Fruit fly (Drosophila melanogaster): ENCODE data around the gene CG7567.

CG7567 gene

DNA sequence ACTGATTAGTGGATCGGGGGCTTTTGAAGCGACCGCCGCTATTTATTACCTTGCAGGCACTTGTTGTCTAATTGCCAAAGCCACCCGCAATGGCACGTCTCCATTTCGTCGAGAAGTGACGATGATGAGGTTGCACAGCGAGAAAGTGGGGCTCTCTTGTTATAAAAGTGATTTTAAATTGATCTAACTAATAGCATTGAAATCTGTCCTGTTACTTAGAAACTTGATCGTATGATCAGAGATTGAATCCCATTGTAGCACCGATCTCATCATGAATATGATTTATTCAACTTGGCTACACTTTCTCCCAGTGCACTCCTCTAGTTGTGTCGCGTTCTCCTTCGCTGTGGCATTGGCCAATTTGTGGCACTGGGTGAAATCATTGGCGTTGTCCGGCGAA, 3.6 kb downstream of the CG7567 start:
- no peak for TF ChIP-seq Mio (GFP tag; optimal IDR thresholded peaks at IDR 0.05)
- no peak for TF ChIP-seq fru (GFP tag; optimal IDR thresholded peaks at IDR 0.05)
- no peak for TF ChIP-seq Jra (GFP tag; optimal IDR thresholded peaks at IDR 0.05)
- no peak for TF ChIP-seq HLH106 (tag; optimal IDR thresholded peaks at IDR 0.05)
- TF ChIP-seq Hr78 (GFP tag; optimal IDR thresholded peaks at IDR 0.05) = no peak
- no peak for TF ChIP-seq psq (GFP tag; optimal IDR thresholded peaks at IDR 0.05)
- TF ChIP-seq Myc (optimal IDR thresholded peaks at IDR 0.05) = no peak
- TF ChIP-seq sv (GFP tag; optimal IDR thresholded peaks at IDR 0.05) = no peak
- TF ChIP-seq GATAd (GFP tag; optimal IDR thresholded peaks at IDR 0.05) = no peak
- no peak for TF ChIP-seq CG32264 (GFP tag; optimal IDR thresholded peaks at IDR 0.05)
- no peak for TF ChIP-seq Dfd (GFP tag; optimal IDR thresholded peaks at IDR 0.05)
- no peak for TF ChIP-seq rgr (GFP tag; optimal IDR thresholded peaks at IDR 0.05)
- TF ChIP-seq CrebA (GFP tag; optimal IDR thresholded peaks at IDR 0.05; ENCODE audit: borderline replicate concordance) = no peak
- no peak for TF ChIP-seq sage (GFP tag; optimal IDR thresholded peaks at IDR 0.05)
- no peak for TF ChIP-seq Hnf4 (GFP tag; optimal IDR thresholded peaks at IDR 0.05)
- TF ChIP-seq Hr83 (GFP tag; optimal IDR thresholded peaks at IDR 0.05; ENCODE audit: poor library complexity, severe bottlenecking) = no peak
- no peak for TF ChIP-seq tai (GFP tag; optimal IDR thresholded peaks at IDR 0.05)

DNA sequence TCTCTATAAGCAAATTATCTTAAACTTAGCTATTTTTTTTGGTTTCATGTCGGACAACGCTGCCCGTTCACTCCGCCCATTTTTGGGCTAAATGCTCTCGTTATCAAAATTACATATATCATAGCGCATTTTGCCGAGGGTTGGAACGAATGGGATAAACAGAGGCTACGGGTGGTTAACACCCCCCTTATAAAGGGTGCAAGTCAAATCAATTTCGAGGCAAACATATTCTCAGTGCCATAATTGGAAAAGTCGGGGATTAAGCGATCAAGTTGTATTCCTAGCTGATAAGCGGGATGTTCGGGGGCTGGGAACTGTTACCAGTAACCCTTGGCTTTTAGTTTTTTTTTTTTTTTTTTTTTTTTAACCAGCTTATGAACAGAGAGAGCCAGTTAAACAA, 4.6 kb downstream of the CG7567 start:
- TF ChIP-seq dsf (GFP tag; optimal IDR thresholded peaks at IDR 0.05; ENCODE audit: borderline replicate concordance) (no peak), jim (GFP tag; optimal IDR thresholded peaks at IDR 0.05) (no peak), sage (GFP tag; optimal IDR thresholded peaks at IDR 0.05) (no peak), sv (GFP tag; optimal IDR thresholded peaks at IDR 0.05) (no peak), dmrt93B (GFP tag; optimal IDR thresholded peaks at IDR 0.05) (no peak), brk (GFP tag; optimal IDR thresholded peaks at IDR 0.05) (no peak), Hr78 (GFP tag; optimal IDR thresholded peaks at IDR 0.05) (no peak), Dif (GFP tag; optimal IDR thresholded peaks at IDR 0.05; ENCODE audit: partially characterized antibody) (no peak)

DNA sequence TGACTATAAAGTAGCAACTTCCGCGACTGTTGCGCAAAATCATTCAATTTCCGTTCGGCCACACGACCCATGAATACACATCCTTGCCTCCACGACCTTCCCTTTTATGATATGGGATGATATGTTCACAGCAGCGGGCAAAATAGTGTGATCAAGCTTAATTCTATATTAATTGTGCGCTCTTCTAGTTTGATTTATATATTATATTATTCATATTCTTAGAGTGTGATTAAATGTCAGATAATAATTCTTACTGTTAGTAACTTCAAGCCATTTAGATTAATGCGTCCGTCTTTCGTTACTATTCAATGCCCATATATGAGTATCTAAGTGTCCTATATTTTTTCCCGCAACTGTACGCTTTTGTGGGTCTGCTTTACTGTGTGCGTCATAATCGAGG, 6.5 kb downstream of the CG7567 start:
- TF ChIP-seq sv (GFP tag; optimal IDR thresholded peaks at IDR 0.05) (no peak), rgr (GFP tag; optimal IDR thresholded peaks at IDR 0.05) (peak; percentile 27), OdsH (GFP tag; optimal IDR thresholded peaks at IDR 0.05) (peak; percentile 9), CG9705 (GFP tag; optimal IDR thresholded peaks at IDR 0.05) (no peak), h (GFP tag; optimal IDR thresholded peaks at IDR 0.05) (peak; percentile 10), Rel (GFP tag; optimal IDR thresholded peaks at IDR 0.05) (no peak), Rel (tag; optimal IDR thresholded peaks at IDR 0.05) (no peak), foxo (GFP tag; optimal IDR thresholded peaks at IDR 0.05) (peak in 1 of 2 experiments; percentile 12), Sp1 (GFP tag; optimal IDR thresholded peaks at IDR 0.05) (peak; percentile 29)

DNA sequence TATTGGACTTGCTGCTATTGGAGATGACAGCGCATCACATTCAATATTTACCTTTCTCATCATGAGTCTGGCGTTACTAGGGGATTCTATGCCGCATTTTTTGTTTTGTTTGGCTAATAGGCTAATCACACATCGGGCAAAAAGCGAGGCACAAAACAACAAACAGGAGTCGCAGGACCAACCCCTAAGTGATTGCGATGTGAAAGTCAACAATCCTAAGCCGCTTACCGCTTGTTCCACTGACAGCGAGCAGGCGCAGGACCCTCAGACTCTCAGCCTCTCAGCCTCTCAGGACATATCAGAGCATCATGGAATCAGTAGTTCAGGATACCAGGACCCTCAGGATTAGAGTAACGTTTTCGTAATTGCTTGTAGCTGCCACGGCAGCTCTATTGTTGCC, 11.9 kb downstream of the CG7567 start:
- TF ChIP-seq Abd-B (GFP tag; optimal IDR thresholded peaks at IDR 0.05) (no peak), Vsx2 (GFP tag; optimal IDR thresholded peaks at IDR 0.05; ENCODE audit: partially characterized antibody) (no peak), woc (GFP tag; optimal IDR thresholded peaks at IDR 0.05) (no peak), Dfd (GFP tag; optimal IDR thresholded peaks at IDR 0.05) (no peak), lola (GFP tag; optimal IDR thresholded peaks at IDR 0.05) (no peak), GATAd (GFP tag; optimal IDR thresholded peaks at IDR 0.05) (no peak), Hr83 (GFP tag; optimal IDR thresholded peaks at IDR 0.05; ENCODE audit: poor library complexity, severe bottlenecking) (no peak), Sp1 (GFP tag; optimal IDR thresholded peaks at IDR 0.05) (no peak), foxo (GFP tag; optimal IDR thresholded peaks at IDR 0.05) (no peak), Rel (GFP tag; optimal IDR thresholded peaks at IDR 0.05) (no peak), Rel (tag; optimal IDR thresholded peaks at IDR 0.05) (no peak), Jra (GFP tag; optimal IDR thresholded peaks at IDR 0.05) (no peak), sv (GFP tag; optimal IDR thresholded peaks at IDR 0.05) (no peak), Hnf4 (GFP tag; optimal IDR thresholded peaks at IDR 0.05) (no peak), pan (optimal IDR thresholded peaks at IDR 0.05) (no peak), dl (GFP tag; optimal IDR thresholded peaks at IDR 0.05; ENCODE audit: insufficient read depth in 1 of 2, partially characterized antibody in 2 of 2) (no peak), jim (GFP tag; optimal IDR thresholded peaks at IDR 0.05) (no peak), usp (GFP tag; optimal IDR thresholded peaks at IDR 0.05) (no peak), Hr78 (GFP tag; optimal IDR thresholded peaks at IDR 0.05) (no peak)
